Fruit fly (Drosophila melanogaster) whole organism: ENCODE measurements around the gene prage.

Experiments
- CG8478 ChIP-seq: fragments of >200 bp; optimal IDR thresholded peaks from 2 replicates; lab custom pipeline; 2018; ENCODE audit warnings: inconsistent platforms
- EcR ChIP-seq, 2 experiments: fragments of >200 bp; optimal IDR thresholded peaks; 2 replicates each; lab custom pipeline; 2017; ENCODE audit warnings: missing biosample characterization in 2 of 2, missing genetic modification characterization in 2 of 2, missing genetic modification reagents in 2 of 2

- TF ChIP-seq EcR (GFP tag; optimal IDR thresholded peaks at IDR 0.05; lab: Kevin White, UChicago) (no peak), CG8478 (lab: Kevin White, UChicago) (no peak)
These were observed 69.4 kb downstream of the prage start for dm6 chrX:1842875-1843274.
